Worm (Caenorhabditis elegans): ENCODE results near the gene R10E4.1.

The R10E4.1 gene

ce11 chrIII:4309303-4309702 lies 39.8 kb downstream of the R10E4.1 start:
- TF ChIP-seq W03F9.2 (tag; optimal IDR thresholded peaks at IDR 0.05) (no peak), him-1 (tag; optimal IDR thresholded peaks at IDR 0.05) (no peak), dao-5 (tag; optimal IDR thresholded peaks at IDR 0.05) (no peak)

ce11 chrIII:4313061-4313962 lies 43.8 kb downstream of the R10E4.1 start, which contains the start of the genes evl-14 and dcn-1:
TSS of gene evl-14 (minus strand) at chrIII:4313128.
TSS of gene dcn-1 (plus strand) at chrIII:4313912.
- TF ChIP-seq him-1 (tag; optimal IDR thresholded peaks at IDR 0.05) (no peak), W03F9.2 (tag; optimal IDR thresholded peaks at IDR 0.05) (peak; percentile 50)

- TF ChIP-seq W03F9.2 (tag; optimal IDR thresholded peaks at IDR 0.05), result no peak
- TF ChIP-seq him-1 (tag; optimal IDR thresholded peaks at IDR 0.05), result no peak
- no peak for TF ChIP-seq dao-5 (tag; optimal IDR thresholded peaks at IDR 0.05)
These were observed 45.0 kb downstream of the R10E4.1 start for ce11 chrIII:4314502-4314901.

- no peak for TF ChIP-seq W03F9.2 (tag; optimal IDR thresholded peaks at IDR 0.05)
- TF ChIP-seq him-1 (tag; optimal IDR thresholded peaks at IDR 0.05), result no peak
- TF ChIP-seq dao-5 (tag; optimal IDR thresholded peaks at IDR 0.05), result no peak
These were observed 47.7 kb downstream of the R10E4.1 start, which contains the start of gene tag-131 for ce11 chrIII:4317065-4317752. TSS of gene tag-131 (plus strand) at chrIII:4317702.

- no peak for TF ChIP-seq him-1 (tag; optimal IDR thresholded peaks at IDR 0.05)
- TF ChIP-seq dao-5 (tag; optimal IDR thresholded peaks at IDR 0.05), result no peak
- TF ChIP-seq W03F9.2 (tag; optimal IDR thresholded peaks at IDR 0.05), result no peak
These were observed 50.6 kb downstream of the R10E4.1 start, which contains the start of gene H38K22.6 for ce11 chrIII:4320113-4320512. TSS of gene H38K22.6 (plus strand) at chrIII:4320413.

ce11 chrIII:4321399-4321798 lies 51.9 kb downstream of the R10E4.1 start, which contains the start of gene H38K22.7:
TSS of gene H38K22.7 (plus strand) at chrIII:4321699.
- TF ChIP-seq him-1 (tag; optimal IDR thresholded peaks at IDR 0.05) (no peak), dao-5 (tag; optimal IDR thresholded peaks at IDR 0.05) (no peak), W03F9.2 (tag; optimal IDR thresholded peaks at IDR 0.05) (no peak)
